Worm (Caenorhabditis elegans) whole organism, L4/young adult: ENCODE data around the gene swm-1.

Source experiments
- W03F9.2 ChIP-seq: fragments of 150-350 bp; optimal IDR thresholded peaks from 2 replicates; lab custom pipeline; 2014; ENCODE audit warnings: missing biosample characterization, missing genetic modification characterization
- dao-5 ChIP-seq: sonication (generic microtip); optimal IDR thresholded peaks from 2 replicates; lab custom pipeline; 2016; ENCODE audit warnings: missing genotype, missing genetic modification characterization, moderate library complexity, missing compliant biosample characterization

DNA sequence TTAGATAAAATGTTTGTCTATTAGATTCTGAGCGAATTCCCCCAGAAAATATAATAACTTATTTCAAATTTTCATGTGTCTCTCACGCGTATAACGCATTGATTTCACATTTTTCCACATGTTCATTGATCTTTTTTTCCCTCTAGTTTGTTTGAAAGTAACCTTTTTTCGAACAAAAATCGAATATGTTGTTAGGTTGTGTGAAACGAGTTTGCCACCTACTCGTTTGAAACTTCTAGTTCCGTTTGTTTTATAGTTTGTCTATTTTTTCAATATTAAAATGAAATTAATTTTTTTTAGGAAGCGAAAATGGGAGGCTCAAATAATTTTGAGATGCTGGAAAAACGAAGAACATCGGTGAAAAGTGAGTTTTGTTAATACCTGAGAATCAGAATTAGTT, 24.4 kb downstream of the swm-1 start, which contains the start of gene C25E10.5:
- TF ChIP-seq W03F9.2 (tag; lab: Kevin White, UChicago) = no peak
- no peak for TF ChIP-seq dao-5 (tag; lab: Kevin White, UChicago)
